Fruit fly (Drosophila melanogaster) whole organism, embryonic: Measurements from ENCODE around the gene CG3529.
A peak's percentile ranks its signal among the peaks of the same experiment; 100 is the strongest.

Source experiments
- Bgb ChIP-seq: fragments of 200-800 bp; sonication (Bioruptor generic); IDR thresholded peaks from 2 replicates; pipeline ENCODE4 v1.3.6; 2022; ENCODE audit warnings: missing biosample characterization, missing genetic modification characterization; ENCODE audit not compliant: partially characterized antibody
- CG11456 ChIP-seq: fragments of 200-800 bp; sonication (Bioruptor generic); IDR thresholded peaks from 3 replicates; pipeline ENCODE4 v1.3.6; 2022; ENCODE audit warnings: missing biosample characterization, missing genetic modification characterization
- CG11695 ChIP-seq: fragments of 200-800 bp; sonication (Bioruptor generic); IDR thresholded peaks from 3 replicates; pipeline ENCODE4 v1.3.6; 2022; ENCODE audit warnings: missing biosample characterization, missing genetic modification characterization
- CG12299 ChIP-seq: fragments of 200-800 bp; sonication (Bioruptor generic); optimal IDR thresholded peaks from 2 replicates; lab custom pipeline; 2018; ENCODE audit warnings: missing biosample characterization, mild to moderate bottlenecking, missing genetic modification characterization
- CG13296 ChIP-seq: fragments of 200-800 bp; sonication (Bioruptor generic); optimal IDR thresholded peaks from 3 replicates; lab custom pipeline; 2018; ENCODE audit warnings: missing biosample characterization, mild to moderate bottlenecking, missing genetic modification characterization
- CG13624 ChIP-seq: fragments of 200-800 bp; sonication (Bioruptor generic); optimal IDR thresholded peaks from 2 replicates; lab custom pipeline; 2016; ENCODE audit warnings: missing biosample characterization, missing genetic modification characterization
- CG14667 ChIP-seq: fragments of 200-800 bp; sonication (Bioruptor generic); IDR thresholded peaks from 2 replicates; pipeline ENCODE4 v1.3.6; 2022; ENCODE audit warnings: missing biosample characterization, missing genetic modification characterization
- CG15696 ChIP-seq: fragments of 200-800 bp; sonication (Bioruptor generic); optimal IDR thresholded peaks from 2 replicates; lab custom pipeline; 2019; ENCODE audit warnings: missing biosample characterization, mild to moderate bottlenecking, missing genetic modification characterization, moderate library complexity
- CG1603 ChIP-seq: fragments of 200-800 bp; sonication (Bioruptor generic); optimal IDR thresholded peaks from 2 replicates; lab custom pipeline; 2019; ENCODE audit warnings: missing biosample characterization, mild to moderate bottlenecking, missing genetic modification characterization, moderate library complexity
- CG17568 ChIP-seq: fragments of 200-800 bp; sonication (Bioruptor generic); optimal IDR thresholded peaks from 2 replicates; lab custom pipeline; 2018; ENCODE audit warnings: missing biosample characterization, mild to moderate bottlenecking, missing genetic modification characterization, moderate library complexity
- CG18476 ChIP-seq: fragments of 200-800 bp; sonication (Bioruptor generic); optimal IDR thresholded peaks from 2 replicates; lab custom pipeline; 2016; ENCODE audit warnings: missing biosample characterization, mild to moderate bottlenecking, missing genetic modification characterization
- CG18764 ChIP-seq: fragments of 200-800 bp; sonication (Bioruptor generic); optimal IDR thresholded peaks from 3 replicates; lab custom pipeline; 2016; ENCODE audit warnings: missing biosample characterization, missing genetic modification characterization
- CG32772 ChIP-seq: fragments of 200-800 bp; sonication (Bioruptor generic); IDR thresholded peaks from 2 replicates; pipeline ENCODE4 v1.3.6; 2022; ENCODE audit warnings: missing biosample characterization, missing genetic modification characterization
- CG43689 ChIP-seq: fragments of 200-800 bp; sonication (Bioruptor generic); IDR thresholded peaks from 2 replicates; pipeline ENCODE4 v1.3.6; 2022; ENCODE audit warnings: missing biosample characterization, missing genetic modification characterization
- CG8281 ChIP-seq: fragments of 200-800 bp; sonication (Bioruptor generic); optimal IDR thresholded peaks from 2 replicates; lab custom pipeline; 2018; ENCODE audit warnings: missing biosample characterization, mild to moderate bottlenecking, missing genetic modification characterization, moderate library complexity
- CoRest ChIP-seq: fragments of 200-800 bp; sonication (Bioruptor generic); optimal IDR thresholded peaks from 3 replicates; lab custom pipeline; 2018; ENCODE audit warnings: missing biosample characterization, mild to moderate bottlenecking, missing genetic modification characterization, moderate library complexity
- Dip2 ChIP-seq: fragments of 200-800 bp; sonication (Bioruptor generic); IDR thresholded peaks from 2 replicates; pipeline ENCODE4 v1.3.6; 2022; ENCODE audit warnings: missing biosample characterization, missing genetic modification characterization
- Doc2 ChIP-seq: fragments of 200-800 bp; sonication (Bioruptor generic); IDR thresholded peaks from 2 replicates; pipeline ENCODE4 v1.3.6; 2022; ENCODE audit warnings: missing biosample characterization, missing genetic modification characterization
- GATAe ChIP-seq: fragments of 200-800 bp; sonication (Bioruptor generic); conservative IDR thresholded peaks from 2 replicates; pipeline ENCODE4 v1.3.6; 2022; ENCODE audit warnings: missing biosample characterization, missing genetic modification characterization
- Gug ChIP-seq: fragments of 200-800 bp; sonication (Bioruptor generic); IDR thresholded peaks from 4 replicates; pipeline ENCODE4 v1.3.6; 2022; ENCODE audit warnings: missing biosample characterization, missing genetic modification characterization
- HLH3B ChIP-seq: fragments of 200-800 bp; sonication (Bioruptor generic); IDR thresholded peaks from 2 replicates; pipeline ENCODE4 v1.3.6; 2022; ENCODE audit warnings: missing biosample characterization, missing genetic modification characterization
- Hey ChIP-seq: fragments of 200-800 bp; sonication (Bioruptor generic); optimal IDR thresholded peaks from 3 replicates; lab custom pipeline; 2018; ENCODE audit warnings: missing biosample characterization, mild to moderate bottlenecking, missing genetic modification characterization
- Hr3 ChIP-seq: fragments of 200-800 bp; sonication (Bioruptor generic); optimal IDR thresholded peaks from 3 replicates; lab custom pipeline; 2016; ENCODE audit warnings: missing biosample characterization, missing genetic modification characterization
- Mes4 ChIP-seq: fragments of 200-800 bp; sonication (Bioruptor generic); optimal IDR thresholded peaks from 2 replicates; lab custom pipeline; 2016; ENCODE audit warnings: missing biosample characterization, missing genetic modification characterization
- Oli ChIP-seq: fragments of 200-800 bp; sonication (Bioruptor generic); optimal IDR thresholded peaks from 2 replicates; lab custom pipeline; 2018; ENCODE audit warnings: missing biosample characterization, mild to moderate bottlenecking, missing genetic modification characterization, moderate library complexity
- PHDP ChIP-seq: fragments of 200-800 bp; sonication (Bioruptor generic); optimal IDR thresholded peaks from 3 replicates; lab custom pipeline; 2018; ENCODE audit warnings: missing biosample characterization, mild to moderate bottlenecking, missing genetic modification characterization, moderate library complexity
- Poxn ChIP-seq: fragments of 200-800 bp; sonication (Bioruptor generic); IDR thresholded peaks from 2 replicates; pipeline ENCODE4 v1.3.6; 2022; ENCODE audit warnings: missing biosample characterization, missing genetic modification characterization
- Sry-β ChIP-seq: fragments of 200-800 bp; sonication (Bioruptor generic); optimal IDR thresholded peaks from 2 replicates; lab custom pipeline; 2018; ENCODE audit warnings: missing biosample characterization, mild to moderate bottlenecking, missing genetic modification characterization, moderate library complexity
- Sry-δ ChIP-seq: fragments of 200-800 bp; sonication (Bioruptor generic); optimal IDR thresholded peaks from 2 replicates; lab custom pipeline; 2016; ENCODE audit warnings: missing biosample characterization, missing genetic modification characterization
- ap ChIP-seq: fragments of 200-800 bp; sonication (Bioruptor generic); IDR thresholded peaks from 2 replicates; pipeline ENCODE4 v1.3.6; 2022; ENCODE audit warnings: missing biosample characterization, missing genetic modification characterization
- ash1 ChIP-seq: fragments of 200-800 bp; sonication (Bioruptor generic); optimal IDR thresholded peaks from 2 replicates; lab custom pipeline; 2018; ENCODE audit warnings: missing biosample characterization, mild to moderate bottlenecking, missing genetic modification characterization
- bowl ChIP-seq: fragments of 200-800 bp; sonication (Bioruptor generic); IDR thresholded peaks from 2 replicates; pipeline ENCODE4 v1.3.6; 2022; ENCODE audit warnings: missing biosample characterization, missing genetic modification characterization
- caup ChIP-seq: fragments of 200-800 bp; sonication (Bioruptor generic); optimal IDR thresholded peaks from 3 replicates; lab custom pipeline; 2017; ENCODE audit warnings: missing biosample characterization, mild to moderate bottlenecking, missing genetic modification characterization, moderate library complexity; ENCODE audit not compliant: severe bottlenecking
- corto ChIP-seq: fragments of 200-800 bp; sonication (Bioruptor generic); optimal IDR thresholded peaks from 2 replicates; lab custom pipeline; 2016; ENCODE audit warnings: missing biosample characterization, mild to moderate bottlenecking, missing genetic modification characterization, moderate library complexity
- fd64A ChIP-seq: fragments of 200-800 bp; sonication (Bioruptor generic); optimal IDR thresholded peaks from 3 replicates; lab custom pipeline; 2018; ENCODE audit warnings: missing biosample characterization, mild to moderate bottlenecking, missing genetic modification characterization
- gce ChIP-seq: fragments of 200-800 bp; sonication (Bioruptor generic); IDR thresholded peaks from 3 replicates; pipeline ENCODE4 v1.3.6; 2022; ENCODE audit warnings: missing biosample characterization, missing genetic modification characterization
- gsb ChIP-seq: fragments of 200-800 bp; sonication (Bioruptor generic); IDR thresholded peaks from 2 replicates; pipeline ENCODE4 v1.3.6; 2022; ENCODE audit warnings: missing biosample characterization, missing genetic modification characterization
- gsb-n ChIP-seq: fragments of 200-800 bp; sonication (Bioruptor generic); optimal IDR thresholded peaks from 3 replicates; lab custom pipeline; 2018; ENCODE audit warnings: missing biosample characterization, mild to moderate bottlenecking, missing genetic modification characterization
- hbn ChIP-seq: fragments of 200-800 bp; sonication (Bioruptor generic); IDR thresholded peaks from 2 replicates; pipeline ENCODE4 v1.3.6; 2022; ENCODE audit warnings: missing biosample characterization, missing genetic modification characterization; ENCODE audit not compliant: partially characterized antibody
- her ChIP-seq: fragments of 200-800 bp; sonication (Bioruptor generic); optimal IDR thresholded peaks from 2 replicates; lab custom pipeline; 2016; ENCODE audit warnings: missing biosample characterization, missing genetic modification characterization
- lilli ChIP-seq: fragments of 200-800 bp; sonication (Bioruptor generic); optimal IDR thresholded peaks from 3 replicates; lab custom pipeline; 2016; ENCODE audit warnings: missing biosample characterization, missing genetic modification characterization
- nerfin-1 ChIP-seq: fragments of 200-800 bp; sonication (Bioruptor generic); optimal IDR thresholded peaks from 3 replicates; lab custom pipeline; 2019; ENCODE audit warnings: missing biosample characterization, mild to moderate bottlenecking, missing genetic modification characterization, moderate library complexity
- onecut ChIP-seq: fragments of 200-800 bp; sonication (Bioruptor generic); IDR thresholded peaks from 2 replicates; pipeline ENCODE4 v1.3.6; 2022; ENCODE audit warnings: missing biosample characterization, missing genetic modification characterization
- pan ChIP-seq, 4 experiments: fragments of >200 bp in 3 of 4; fragments of 200-800 bp in 1 of 4; sonication (Bioruptor generic) in 1 of 4; optimal IDR thresholded peaks in 3 of 4; IDR thresholded peaks in 1 of 4; 2 replicates each; pipeline versions ENCODE4 v1.3.6 to Lab custom; 2017 to 2022; ENCODE audit warnings: missing biosample characterization in 2 of 4, missing genetic modification characterization in 2 of 4, mixed read lengths in 1 of 4
- pum ChIP-seq: fragments of 200-800 bp; sonication (Bioruptor generic); optimal IDR thresholded peaks from 2 replicates; lab custom pipeline; 2016; ENCODE audit warnings: missing biosample characterization, missing genetic modification characterization
- shn ChIP-seq: fragments of 200-800 bp; sonication (Bioruptor generic); optimal IDR thresholded peaks from 3 replicates; lab custom pipeline; 2016; ENCODE audit warnings: missing biosample characterization, missing genetic modification characterization
- sob ChIP-seq: fragments of 200-800 bp; sonication (Bioruptor generic); IDR thresholded peaks from 2 replicates; pipeline ENCODE4 v1.3.6; 2022; ENCODE audit warnings: missing biosample characterization, missing genetic modification characterization
- sr ChIP-seq: fragments of 200-800 bp; sonication (Bioruptor generic); IDR thresholded peaks from 3 replicates; pipeline ENCODE4 v1.3.6; 2022; ENCODE audit warnings: missing biosample characterization, missing genetic modification characterization
- tgo ChIP-seq: fragments of 200-800 bp; sonication (Bioruptor generic); IDR thresholded peaks from 3 replicates; pipeline ENCODE4 v1.3.6; 2022; ENCODE audit warnings: missing biosample characterization, missing genetic modification characterization
- tio ChIP-seq: fragments of 200-800 bp; sonication (Bioruptor generic); optimal IDR thresholded peaks from 2 replicates; lab custom pipeline; 2017; ENCODE audit warnings: missing biosample characterization, missing genetic modification characterization, inconsistent platforms
- zen ChIP-seq: fragments of 200-800 bp; sonication (Bioruptor generic); optimal IDR thresholded peaks from 3 replicates; lab custom pipeline; 2018; ENCODE audit warnings: missing biosample characterization, mild to moderate bottlenecking, missing genetic modification characterization, moderate library complexity

Gene CG3529

DNA sequence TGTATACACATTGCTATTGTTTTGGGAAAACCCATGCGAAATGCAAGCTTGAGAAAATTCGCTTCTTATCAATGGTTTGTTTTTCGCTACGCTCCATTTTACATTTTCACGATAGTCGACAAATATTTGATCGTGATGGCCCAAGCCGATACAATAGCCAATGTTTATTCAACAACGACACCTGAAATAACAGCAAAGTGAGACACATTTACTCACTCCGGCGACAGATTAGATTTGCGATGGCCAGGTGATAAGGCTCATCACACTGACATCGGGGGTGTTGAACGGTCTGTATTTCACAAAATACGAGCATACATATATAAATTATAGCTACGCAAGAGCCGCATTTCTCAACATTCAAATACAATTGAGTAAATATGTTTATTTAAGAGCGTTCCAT, 49.5 kb upstream of the CG3529 start (continued):
- TF ChIP-seq CG11456 (GFP tag; lab: Robert Waterston, UW) (no peak; the same call in 2 of the 3 replicates), CG15696 (peak; percentile 66), zen (no peak), CG18764 (GFP tag; lab: Kevin White, UChicago) (peak; percentile 48), sr (GFP tag; lab: Robert Waterston, UW) (0 out of 3 replicates have a peak, but pooled peaks have one; percentile 47), Hr3 (GFP tag; lab: Kevin White, UChicago) (no peak), GATAe (GFP tag; lab: Robert Waterston, UW) (peak; percentile 23; the same call in 1 of the 2 replicates), ash1 (GFP tag; lab: Kevin White, UChicago) (peak; percentile 95), CG17568 (GFP tag; lab: Kevin White, UChicago) (peak; percentile 67), lilli (GFP tag; lab: Kevin White, UChicago) (peak; percentile 17), bowl (GFP tag; lab: Robert Waterston, UW) (no peak), fd64A (GFP tag; lab: Kevin White, UChicago) (peak; percentile 82), tgo (GFP tag; lab: Robert Waterston, UW) (no peak; the same call in 2 of the 3 replicates), PHDP (tag; lab: Kevin White, UChicago) (peak; percentile 51), ap (GFP tag; lab: Robert Waterston, UW) (no peak), Poxn (no peak), onecut (GFP tag; lab: Robert Waterston, UW) (peak; percentile 63), CG43689 (GFP tag; lab: Robert Waterston, UW) (no peak), Sry-δ (GFP tag; lab: Kevin White, UChicago) (peak; percentile 28), CG13296 (GFP tag; lab: Kevin White, UChicago) (peak; percentile 84), nerfin-1 (tag; lab: Kevin White, UChicago) (peak; percentile 56), CG14667 (no peak), Oli (tag; lab: Kevin White, UChicago) (no peak), hbn (GFP tag; lab: Robert Waterston, UW) (no peak), Gug (GFP tag; lab: Robert Waterston, UW) (no peak), Hey (tag; lab: Kevin White, UChicago) (peak; percentile 58), her (GFP tag; lab: Kevin White, UChicago) (peak; percentile 71), shn (no peak), pum (GFP tag; lab: Kevin White, UChicago) (no peak), CG11695 (GFP tag; lab: Robert Waterston, UW) (peak; percentile 59; the same call in 2 of the 3 replicates), Mes4 (no peak), Bgb (no peak), Dip2 (GFP tag; lab: Robert Waterston, UW) (no peak), gsb-n (tag; lab: Kevin White, UChicago) (peak; percentile 38), tio (GFP tag; lab: Kevin White, UChicago) (no peak), caup (GFP tag; lab: Kevin White, UChicago) (peak; percentile 82), CG8281 (peak; percentile 32), gsb (peak; percentile 35; the same call in 1 of the 2 replicates), gce (GFP tag; lab: Robert Waterston, UW) (no peak), CoRest (tag; lab: Kevin White, UChicago) (peak; percentile 26), CG32772 (GFP tag; lab: Robert Waterston, UW) (no peak), corto (GFP tag; lab: Kevin White, UChicago) (no peak), pan (optimal IDR thresholded peaks at IDR 0.05; lab: Kevin White, UChicago) (no peak), pan (GFP tag; optimal IDR thresholded peaks at IDR 0.05 in 1 of 2, IDR thresholded peaks at IDR 0.05 in 1 of 2) (peak in 1 of 2 experiments; percentile 36), CG13624 (GFP tag; lab: Kevin White, UChicago) (peak; percentile 45), Sry-β (no peak), CG1603 (tag; lab: Kevin White, UChicago) (no peak), sob (peak; percentile 76), CG18476 (GFP tag; lab: Kevin White, UChicago) (peak; percentile 35), CG12299 (tag; lab: Kevin White, UChicago) (peak; percentile 80), Doc2 (GFP tag; lab: Robert Waterston, UW) (no peak), HLH3B (GFP tag; lab: Robert Waterston, UW) (peak; percentile 51; the same call in 1 of the 2 replicates)
